Fruit fly (Drosophila melanogaster): Measurements from ENCODE around the gene FoxK.

Gene FoxK

dm6 chr3L:11064689-11065088, 55.9 kb downstream of the FoxK start, which contains the start of the genes CG32075, CG45101 and SuUR (continued):
- TF ChIP-seq CG2712 (tag; optimal IDR thresholded peaks at IDR 0.05) (peak; percentile 91), Sry-δ (GFP tag; optimal IDR thresholded peaks at IDR 0.05) (peak; percentile 63), CG6683 (GFP tag; optimal IDR thresholded peaks at IDR 0.05) (peak; percentile 39)
